Worm (Caenorhabditis elegans) whole organism, early embryonic: ENCODE data around the gene T05C1.1.
A peak's percentile ranks its signal among the peaks of the same experiment; 100 is the strongest.

ENCODE experiments used
- B0310.2 ChIP-seq: sonication (generic microtip); optimal IDR thresholded peaks from 2 replicates; lab custom pipeline; 2016; ENCODE audit warnings: mild to moderate bottlenecking, missing genetic modification characterization, missing compliant biosample characterization
- F13C5.2 ChIP-seq: sonication (generic microtip); optimal IDR thresholded peaks from 2 replicates; lab custom pipeline; 2017; ENCODE audit warnings: mild to moderate bottlenecking, missing genetic modification characterization, inconsistent platforms, missing compliant biosample characterization
- aly-1 ChIP-seq: sonication (generic microtip); optimal IDR thresholded peaks from 2 replicates; lab custom pipeline; 2016; ENCODE audit warnings: missing genetic modification characterization, missing compliant biosample characterization
- ama-1 ChIP-seq: fragments of 150-350 bp; optimal IDR thresholded peaks from 2 replicates; lab custom pipeline; 2014
- ceh-13 ChIP-seq: fragments of 200-800 bp; sonication (Bioruptor generic); optimal IDR thresholded peaks from 2 replicates; lab custom pipeline; 2018; ENCODE audit warnings: mild to moderate bottlenecking, missing genetic modification characterization, missing compliant biosample characterization
- ceh-36 ChIP-seq: sonication (generic microtip); optimal IDR thresholded peaks from 2 replicates; lab custom pipeline; 2016; ENCODE audit warnings: missing genetic modification characterization, inconsistent platforms, missing compliant biosample characterization
- ets-7 ChIP-seq: sonication (generic microtip); optimal IDR thresholded peaks from 2 replicates; lab custom pipeline; 2016; ENCODE audit warnings: missing genotype, missing genetic modification characterization, missing compliant biosample characterization
- flt-1 ChIP-seq: fragments of 200-800 bp; sonication (Bioruptor generic); IDR thresholded peaks from 2 replicates; pipeline ENCODE4 v1.3.6; 2022; ENCODE audit warnings: missing genetic modification characterization, missing compliant biosample characterization
- hmbx-1 ChIP-seq: sonication (generic microtip); optimal IDR thresholded peaks from 2 replicates; lab custom pipeline; 2016; ENCODE audit warnings: mild to moderate bottlenecking, missing genetic modification characterization, missing compliant biosample characterization
- hmg-4 ChIP-seq: fragments of 200-800 bp; sonication (Bioruptor generic); optimal IDR thresholded peaks from 2 replicates; lab custom pipeline; 2018; ENCODE audit warnings: mild to moderate bottlenecking, missing genetic modification characterization, missing compliant biosample characterization
- hnd-1 ChIP-seq: sonication (generic microtip); optimal IDR thresholded peaks from 2 replicates; lab custom pipeline; 2016; ENCODE audit warnings: missing genetic modification characterization, missing compliant biosample characterization
- pes-1 ChIP-seq: fragments of 200-800 bp; sonication (Bioruptor generic); IDR thresholded peaks from 2 replicates; pipeline ENCODE4 v1.3.6; 2022; ENCODE audit warnings: missing genetic modification reagents, missing genetic modification characterization, missing compliant biosample characterization
- scrt-1 ChIP-seq: fragments of 200-800 bp; sonication (Bioruptor generic); IDR thresholded peaks from 2 replicates; pipeline ENCODE4 v1.3.6; 2022; ENCODE audit warnings: missing genetic modification characterization, missing compliant biosample characterization
- sea-1 ChIP-seq: fragments of 200-800 bp; sonication (Bioruptor generic); conservative IDR thresholded peaks from 2 replicates; pipeline ENCODE4 v1.3.6; 2022; ENCODE audit warnings: missing genetic modification characterization, missing compliant biosample characterization
- tbx-11 ChIP-seq: fragments of 200-800 bp; sonication (Bioruptor generic); IDR thresholded peaks from 2 replicates; pipeline ENCODE4 v1.3.6; 2022; ENCODE audit warnings: missing genetic modification characterization, missing compliant biosample characterization
- tbx-37 ChIP-seq: fragments of 200-800 bp; sonication (Bioruptor generic); conservative IDR thresholded peaks from 2 replicates; pipeline ENCODE4 v1.3.6; 2022; ENCODE audit warnings: missing genetic modification reagents, missing genetic modification characterization, missing compliant biosample characterization
- tra-4 ChIP-seq: sonication (generic microtip); optimal IDR thresholded peaks from 2 replicates; lab custom pipeline; 2017; ENCODE audit warnings: missing genetic modification characterization, missing compliant biosample characterization

T05C1.1 gene

ce11 chrII:4516291-4516690 lies 37.9 kb downstream of the T05C1.1 start:
- TF ChIP-seq tra-4 (tag; lab: Kevin White, UChicago) (no peak), tbx-11 (GFP tag; lab: Robert Waterston, UW) (0 out of 2 replicates have a peak, but pooled peaks have one; percentile 38)

DNA sequence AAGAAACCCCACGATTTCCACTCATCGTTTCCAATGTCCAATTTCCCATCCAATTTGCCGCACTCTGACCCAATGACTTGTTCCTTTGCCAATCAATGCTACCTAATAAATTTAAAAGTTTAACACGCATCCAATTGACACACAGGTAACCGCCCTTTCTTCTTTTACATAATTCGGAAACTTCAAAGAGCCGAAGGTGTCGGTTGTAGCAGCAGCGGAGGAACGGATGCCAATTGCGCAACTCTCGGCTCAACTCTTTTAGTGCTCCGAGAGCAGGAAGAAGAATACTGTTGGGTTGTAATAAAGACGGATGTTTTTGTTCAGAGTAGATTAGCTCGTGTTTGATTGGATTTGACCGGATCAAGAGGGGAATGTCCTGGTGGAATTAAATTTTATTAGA lies 38.9 kb downstream of the T05C1.1 start:
- TF ChIP-seq hmg-4 (GFP tag; lab: Kevin White, UChicago) (peak; percentile 40), hnd-1 (tag; lab: Kevin White, UChicago) (no peak), aly-1 (tag; lab: Kevin White, UChicago) (no peak), scrt-1 (GFP tag; lab: Robert Waterston, UW) (no peak)

- TF ChIP-seq hmg-4 (GFP tag; lab: Kevin White, UChicago) (no peak), flt-1 (GFP tag; lab: Robert Waterston, UW) (peak; percentile 33; the same call in 1 of the 2 replicates)
Observed at ce11 chrII:4518300-4518907, 40.0 kb downstream of the T05C1.1 start, which contains the start of gene hlh-1. TSS of gene hlh-1 (plus strand) at chrII:4518574.

DNA sequence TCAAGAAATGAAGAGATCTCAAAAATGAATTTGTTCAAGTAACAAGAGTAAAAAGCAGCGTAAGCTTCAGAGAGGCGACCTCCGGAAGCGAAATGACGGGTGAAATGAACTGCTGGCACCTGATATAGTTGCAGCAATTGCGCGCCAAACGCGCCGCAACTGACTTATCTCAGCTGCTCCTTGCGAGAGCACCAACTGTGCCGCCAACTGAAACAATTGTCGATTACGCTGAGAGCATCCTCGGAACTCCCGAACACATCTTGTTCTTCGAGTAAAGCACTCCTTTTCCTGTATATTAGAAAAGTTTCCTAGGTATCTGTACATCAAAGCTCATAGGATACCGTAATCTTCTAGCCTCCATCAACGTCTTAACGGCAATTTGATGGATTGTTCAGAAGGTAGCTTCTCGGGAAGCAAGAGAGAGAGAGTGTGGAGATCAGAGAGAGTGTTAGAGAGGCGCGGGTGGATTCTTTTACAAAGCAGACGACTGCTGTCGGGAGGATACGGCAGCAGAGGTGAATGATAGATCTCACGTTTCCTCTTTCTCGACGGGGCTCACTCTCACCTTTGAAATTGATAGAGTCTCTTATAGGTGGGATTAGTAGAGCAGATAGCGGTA lies 41.7 kb downstream of the T05C1.1 start:
- TF ChIP-seq ceh-36 (no peak), hnd-1 (tag; lab: Kevin White, UChicago) (no peak), ceh-13 (no peak), pes-1 (GFP tag; lab: Robert Waterston, UW) (no peak), hmbx-1 (tag; lab: Kevin White, UChicago) (no peak), F13C5.2 (tag; lab: Kevin White, UChicago) (no peak), aly-1 (tag; lab: Kevin White, UChicago) (no peak), ets-7 (tag; lab: Kevin White, UChicago) (no peak), tbx-11 (GFP tag; lab: Robert Waterston, UW) (no peak), tbx-37 (no peak), hmg-4 (GFP tag; lab: Kevin White, UChicago) (no peak), tra-4 (tag; lab: Kevin White, UChicago) (no peak), sea-1 (GFP tag; lab: Robert Waterston, UW) (no peak), B0310.2 (tag; lab: Kevin White, UChicago) (no peak), flt-1 (GFP tag; lab: Robert Waterston, UW) (no peak), scrt-1 (GFP tag; lab: Robert Waterston, UW) (no peak), ama-1 (lab: Kevin White, UChicago) (no peak)

ce11 chrII:4523122-4523672 lies 44.8 kb downstream of the T05C1.1 start, which contains the start of the genes B0304.4 and B0304.2:
TSS of gene B0304.4 (minus strand) at chrII:4523222.
TSS of gene B0304.2 (plus strand) at chrII:4523622.
- TF ChIP-seq hmg-4 (GFP tag; lab: Kevin White, UChicago) (no peak), hmbx-1 (tag; lab: Kevin White, UChicago) (no peak), flt-1 (GFP tag; lab: Robert Waterston, UW) (no peak), ets-7 (tag; lab: Kevin White, UChicago) (no peak), pes-1 (GFP tag; lab: Robert Waterston, UW) (no peak), ama-1 (lab: Kevin White, UChicago) (no peak), ceh-13 (no peak), aly-1 (tag; lab: Kevin White, UChicago) (no peak), ceh-36 (no peak), F13C5.2 (tag; lab: Kevin White, UChicago) (no peak), hnd-1 (tag; lab: Kevin White, UChicago) (no peak), tra-4 (tag; lab: Kevin White, UChicago) (no peak)

DNA sequence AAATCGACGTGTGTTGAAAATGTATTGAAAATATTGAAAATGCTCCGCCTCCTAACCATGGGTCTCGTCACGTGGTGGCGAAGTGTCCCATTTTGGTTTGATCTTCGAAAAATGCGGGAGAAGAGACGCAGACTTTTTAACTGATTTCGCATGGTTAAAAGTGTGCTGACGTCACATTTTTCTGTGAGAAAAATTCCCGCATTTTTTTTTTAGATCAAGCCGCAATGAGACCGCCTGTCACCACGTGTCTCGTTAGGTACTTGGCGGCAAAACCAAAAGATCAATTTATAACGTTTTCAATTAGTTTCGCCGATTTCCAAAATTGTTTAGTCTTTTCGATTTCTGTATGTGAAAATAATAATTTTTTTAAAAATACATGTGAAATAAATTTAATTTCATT lies 46.8 kb downstream of the T05C1.1 start:
- TF ChIP-seq ceh-36 = no peak
- no peak for TF ChIP-seq tra-4 (tag; lab: Kevin White, UChicago)
- no peak for TF ChIP-seq tbx-11 (GFP tag; lab: Robert Waterston, UW)
- no peak for TF ChIP-seq ceh-13
- TF ChIP-seq F13C5.2 (tag; lab: Kevin White, UChicago) = no peak
- TF ChIP-seq sea-1 (GFP tag; lab: Robert Waterston, UW) = no peak

DNA sequence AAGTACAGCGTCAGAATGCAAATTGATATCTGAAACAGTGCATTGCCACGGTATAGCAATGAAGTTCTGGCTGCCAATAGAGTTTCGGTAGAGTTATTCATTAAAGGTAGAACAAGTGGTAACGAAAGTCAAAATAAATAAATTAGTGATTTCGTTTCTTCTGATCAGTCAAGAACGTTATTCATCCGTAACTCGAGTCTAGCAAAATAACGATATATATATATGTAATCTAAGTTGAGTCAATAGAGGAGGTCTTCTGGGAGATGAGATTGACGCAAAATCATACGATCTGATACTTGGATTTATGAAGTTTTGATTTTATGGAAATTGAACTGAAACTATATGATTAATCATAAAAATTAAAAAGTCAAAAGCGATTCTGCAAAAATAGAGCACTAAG lies 49.4 kb downstream of the T05C1.1 start, which contains the start of gene sra-35:
Gene sra-35, minus strand, starts transcription at position 101 of the 400 bp plus-strand sequence.
- TF ChIP-seq hmg-4 (GFP tag; lab: Kevin White, UChicago) (no peak), F13C5.2 (tag; lab: Kevin White, UChicago) (no peak), flt-1 (GFP tag; lab: Robert Waterston, UW) (no peak), scrt-1 (GFP tag; lab: Robert Waterston, UW) (no peak), pes-1 (GFP tag; lab: Robert Waterston, UW) (no peak), tbx-11 (GFP tag; lab: Robert Waterston, UW) (no peak), hmbx-1 (tag; lab: Kevin White, UChicago) (no peak), aly-1 (tag; lab: Kevin White, UChicago) (no peak), tra-4 (tag; lab: Kevin White, UChicago) (no peak), ets-7 (tag; lab: Kevin White, UChicago) (no peak), hnd-1 (tag; lab: Kevin White, UChicago) (no peak), B0310.2 (tag; lab: Kevin White, UChicago) (no peak)
